Fruit fly (Drosophila melanogaster) whole organism, embryonic: Measurements from ENCODE around the gene Svil.

Source experiments
- Atf3 ChIP-seq: fragments of 200-800 bp; sonication (Bioruptor generic); optimal IDR thresholded peaks from 3 replicates; lab custom pipeline; 2016; ENCODE audit warnings: missing biosample characterization, missing genetic modification characterization
- Blimp-1 ChIP-seq: fragments of 200-800 bp; sonication (Bioruptor generic); optimal IDR thresholded peaks from 3 replicates; lab custom pipeline; 2018; ENCODE audit warnings: missing biosample characterization, missing genetic modification characterization, mild to moderate bottlenecking, moderate library complexity, missing genetic modification reagents
- Bteb2 ChIP-seq: fragments of 200-800 bp; sonication (Bioruptor generic); optimal IDR thresholded peaks from 2 replicates; lab custom pipeline; 2016; ENCODE audit warnings: missing biosample characterization, missing genetic modification characterization
- CG10979 ChIP-seq: fragments of 200-800 bp; sonication (Bioruptor generic); optimal IDR thresholded peaks from 2 replicates; lab custom pipeline; 2018; ENCODE audit warnings: missing biosample characterization, mild to moderate bottlenecking, missing genetic modification characterization, moderate library complexity
- CG11695 ChIP-seq: fragments of 200-800 bp; sonication (Bioruptor generic); IDR thresholded peaks from 3 replicates; pipeline ENCODE4 v1.3.6; 2022; ENCODE audit warnings: missing biosample characterization, missing genetic modification characterization
- CG12071 ChIP-seq: fragments of 200-800 bp; sonication (Bioruptor generic); optimal IDR thresholded peaks from 3 replicates; lab custom pipeline; 2018; ENCODE audit warnings: missing biosample characterization, mild to moderate bottlenecking, missing genetic modification characterization
- CG13624 ChIP-seq: fragments of 200-800 bp; sonication (Bioruptor generic); optimal IDR thresholded peaks from 2 replicates; lab custom pipeline; 2016; ENCODE audit warnings: missing biosample characterization, missing genetic modification characterization
- CG1603 ChIP-seq: fragments of 200-800 bp; sonication (Bioruptor generic); optimal IDR thresholded peaks from 2 replicates; lab custom pipeline; 2019; ENCODE audit warnings: missing biosample characterization, mild to moderate bottlenecking, missing genetic modification characterization, moderate library complexity
- CG16863 ChIP-seq: fragments of 200-800 bp; sonication (Bioruptor generic); optimal IDR thresholded peaks from 3 replicates; lab custom pipeline; 2016; ENCODE audit warnings: missing biosample characterization, missing genetic modification characterization
- CG17328 ChIP-seq: fragments of 200-800 bp; sonication (Bioruptor generic); IDR thresholded peaks from 2 replicates; pipeline ENCODE4 v1.3.6; 2022; ENCODE audit warnings: missing biosample characterization, missing genetic modification characterization
- CG17359 ChIP-seq: fragments of 200-800 bp; sonication (Bioruptor generic); optimal IDR thresholded peaks from 3 replicates; lab custom pipeline; 2018; ENCODE audit warnings: missing biosample characterization, mild to moderate bottlenecking, missing genetic modification characterization, moderate library complexity
- CG17612 ChIP-seq: fragments of 200-800 bp; sonication (Bioruptor generic); IDR thresholded peaks from 2 replicates; pipeline ENCODE4 v1.3.6; 2022; ENCODE audit warnings: missing biosample characterization, missing genetic modification characterization
- CG18599 ChIP-seq: fragments of 200-800 bp; sonication (Bioruptor generic); optimal IDR thresholded peaks from 3 replicates; lab custom pipeline; 2017; ENCODE audit warnings: missing biosample characterization, missing genetic modification characterization, mild to moderate bottlenecking, moderate library complexity, missing genetic modification reagents
- CG2199 ChIP-seq: fragments of 200-800 bp; sonication (Bioruptor generic); IDR thresholded peaks from 3 replicates; pipeline ENCODE4 v1.3.6; 2022; ENCODE audit warnings: missing biosample characterization, missing genetic modification characterization
- CG2712 ChIP-seq: fragments of 200-800 bp; optimal IDR thresholded peaks from 3 replicates; lab custom pipeline; 2019; ENCODE audit warnings: missing biosample characterization, mild to moderate bottlenecking, missing genetic modification characterization, moderate library complexity
- CG31388 ChIP-seq: fragments of 200-800 bp; sonication (Bioruptor generic); optimal IDR thresholded peaks from 2 replicates; lab custom pipeline; 2016; ENCODE audit warnings: missing biosample characterization, missing genetic modification characterization
- CG4854 ChIP-seq: fragments of 200-800 bp; sonication (Bioruptor generic); optimal IDR thresholded peaks from 2 replicates; lab custom pipeline; 2016; ENCODE audit warnings: missing biosample characterization, missing genetic modification characterization, inconsistent platforms
- CG6654 ChIP-seq: fragments of 200-800 bp; sonication (Bioruptor generic); optimal IDR thresholded peaks from 2 replicates; lab custom pipeline; 2017; ENCODE audit warnings: missing biosample characterization, mild to moderate bottlenecking, missing genetic modification characterization
- CG6689 ChIP-seq: fragments of 200-800 bp; sonication (Bioruptor generic); IDR thresholded peaks from 2 replicates; pipeline ENCODE4 v1.3.6; 2022; ENCODE audit warnings: missing biosample characterization, missing genetic modification characterization
- CG6765 ChIP-seq: fragments of 200-800 bp; sonication (Bioruptor generic); optimal IDR thresholded peaks from 3 replicates; lab custom pipeline; 2017; ENCODE audit warnings: missing biosample characterization, mild to moderate bottlenecking, missing genetic modification characterization
- CG8388 ChIP-seq: fragments of 200-800 bp; sonication (Bioruptor generic); optimal IDR thresholded peaks from 2 replicates; lab custom pipeline; 2019; ENCODE audit warnings: missing biosample characterization, mild to moderate bottlenecking, missing genetic modification characterization, moderate library complexity
- CG9932 ChIP-seq: fragments of 200-800 bp; sonication (Bioruptor generic); IDR thresholded peaks from 2 replicates; pipeline ENCODE4 v1.3.6; 2022; ENCODE audit warnings: missing biosample characterization, missing genetic modification characterization
- Doc2 ChIP-seq: fragments of 200-800 bp; sonication (Bioruptor generic); IDR thresholded peaks from 2 replicates; pipeline ENCODE4 v1.3.6; 2022; ENCODE audit warnings: missing biosample characterization, missing genetic modification characterization
- Drgx ChIP-seq: fragments of 200-800 bp; sonication (Bioruptor generic); IDR thresholded peaks from 2 replicates; pipeline ENCODE4 v1.3.6; 2022; ENCODE audit warnings: missing biosample characterization, missing genetic modification characterization
- Hey ChIP-seq: fragments of 200-800 bp; sonication (Bioruptor generic); optimal IDR thresholded peaks from 3 replicates; lab custom pipeline; 2018; ENCODE audit warnings: missing biosample characterization, mild to moderate bottlenecking, missing genetic modification characterization
- Hr51 ChIP-seq, 2 experiments: fragments of 200-800 bp; sonication (Bioruptor generic); optimal IDR thresholded peaks; 2 replicates in 1 of 2; 3 replicates in 1 of 2; lab custom pipeline; 2016 to 2018; ENCODE audit warnings: missing biosample characterization in 2 of 2, missing genetic modification characterization in 2 of 2, mild to moderate bottlenecking in 1 of 2, moderate library complexity in 1 of 2
- Oli ChIP-seq: fragments of 200-800 bp; sonication (Bioruptor generic); optimal IDR thresholded peaks from 2 replicates; lab custom pipeline; 2018; ENCODE audit warnings: missing biosample characterization, mild to moderate bottlenecking, missing genetic modification characterization, moderate library complexity
- Side ChIP-seq: fragments of 200-800 bp; sonication (Bioruptor generic); optimal IDR thresholded peaks from 2 replicates; lab custom pipeline; 2016; ENCODE audit warnings: missing biosample characterization, missing genetic modification characterization
- abd-A ChIP-seq: fragments of 200-800 bp; sonication (Bioruptor generic); optimal IDR thresholded peaks from 3 replicates; lab custom pipeline; 2019; ENCODE audit warnings: missing biosample characterization, mild to moderate bottlenecking, missing genetic modification characterization, moderate library complexity
- az2 ChIP-seq: fragments of 200-800 bp; sonication (Bioruptor generic); optimal IDR thresholded peaks from 3 replicates; lab custom pipeline; 2016; ENCODE audit warnings: missing biosample characterization, missing genetic modification characterization
- ci ChIP-seq: fragments of 200-800 bp; sonication (Bioruptor generic); IDR thresholded peaks from 3 replicates; pipeline ENCODE4 v1.3.6; 2022; ENCODE audit warnings: missing biosample characterization, missing genetic modification characterization
- crol ChIP-seq: fragments of 200-800 bp; sonication (Bioruptor generic); IDR thresholded peaks from 2 replicates; pipeline ENCODE4 v1.3.6; 2022; ENCODE audit warnings: missing biosample characterization, missing genetic modification characterization
- crp ChIP-seq, 2 experiments: fragments of 200-800 bp; sonication (Bioruptor generic); optimal IDR thresholded peaks; 2 replicates in 1 of 2; 3 replicates in 1 of 2; lab custom pipeline; 2017; ENCODE audit warnings: missing biosample characterization in 2 of 2, missing genetic modification characterization in 2 of 2, mild to moderate bottlenecking in 1 of 2, moderate library complexity in 1 of 2
- danr ChIP-seq: fragments of 200-800 bp; sonication (Bioruptor generic); IDR thresholded peaks from 2 replicates; pipeline ENCODE4 v1.3.6; 2022; ENCODE audit warnings: missing biosample characterization, missing genetic modification characterization
- fd102C ChIP-seq: fragments of 200-800 bp; sonication (Bioruptor generic); optimal IDR thresholded peaks from 2 replicates; lab custom pipeline; 2018; ENCODE audit warnings: missing biosample characterization, mild to moderate bottlenecking, missing genetic modification characterization, moderate library complexity
- ftz-f1 ChIP-seq: fragments of 200-800 bp; sonication (Bioruptor generic); optimal IDR thresholded peaks from 2 replicates; lab custom pipeline; 2016; ENCODE audit warnings: missing biosample characterization, missing genetic modification characterization
- grau ChIP-seq: fragments of 200-800 bp; optimal IDR thresholded peaks from 3 replicates; lab custom pipeline; 2019; ENCODE audit warnings: missing biosample characterization, mild to moderate bottlenecking, missing genetic modification characterization, moderate library complexity
- h ChIP-seq: fragments of >200 bp; optimal IDR thresholded peaks from 2 replicates; lab custom pipeline; 2017
- jing ChIP-seq: fragments of 200-800 bp; sonication (Bioruptor generic); optimal IDR thresholded peaks from 2 replicates; lab custom pipeline; 2018; ENCODE audit warnings: missing biosample characterization, mild to moderate bottlenecking, missing genetic modification characterization
- mam ChIP-seq: fragments of 200-800 bp; sonication (Bioruptor generic); optimal IDR thresholded peaks from 3 replicates; lab custom pipeline; 2016; ENCODE audit warnings: missing biosample characterization, missing genetic modification characterization
- nerfin-1 ChIP-seq: fragments of 200-800 bp; sonication (Bioruptor generic); optimal IDR thresholded peaks from 3 replicates; lab custom pipeline; 2019; ENCODE audit warnings: missing biosample characterization, mild to moderate bottlenecking, missing genetic modification characterization, moderate library complexity
- nom ChIP-seq: fragments of 200-800 bp; sonication (Bioruptor generic); optimal IDR thresholded peaks from 2 replicates; lab custom pipeline; 2017; ENCODE audit warnings: missing biosample characterization, missing genetic modification characterization, mild to moderate bottlenecking, moderate library complexity, missing genetic modification reagents
- ranshi ChIP-seq: fragments of 200-800 bp; sonication (Bioruptor generic); IDR thresholded peaks from 2 replicates; pipeline ENCODE4 v1.3.6; 2022; ENCODE audit warnings: missing biosample characterization, missing genetic modification characterization
- row ChIP-seq: fragments of 200-800 bp; sonication (Bioruptor generic); IDR thresholded peaks from 3 replicates; pipeline ENCODE4 v1.3.6; 2022; ENCODE audit warnings: missing biosample characterization, missing genetic modification characterization
- sens-2 ChIP-seq: fragments of 200-800 bp; sonication (Bioruptor generic); IDR thresholded peaks from 2 replicates; pipeline ENCODE4 v1.3.6; 2022; ENCODE audit warnings: missing biosample characterization, missing genetic modification characterization
- seq ChIP-seq: fragments of 200-800 bp; sonication (Bioruptor generic); IDR thresholded peaks from 2 replicates; pipeline ENCODE4 v1.3.6; 2022; ENCODE audit warnings: missing biosample characterization, missing genetic modification characterization
- stwl ChIP-seq: fragments of 200-800 bp; sonication (Bioruptor generic); optimal IDR thresholded peaks from 3 replicates; lab custom pipeline; 2018; ENCODE audit warnings: missing biosample characterization, mild to moderate bottlenecking, missing genetic modification characterization, moderate library complexity
- tin ChIP-seq: fragments of 200-800 bp; sonication (Bioruptor generic); optimal IDR thresholded peaks from 3 replicates; lab custom pipeline; 2016; ENCODE audit warnings: missing biosample characterization, missing genetic modification characterization
- trem ChIP-seq: fragments of 200-800 bp; optimal IDR thresholded peaks from 3 replicates; lab custom pipeline; 2019; ENCODE audit warnings: missing biosample characterization, mild to moderate bottlenecking, missing genetic modification characterization, moderate library complexity
- ttk ChIP-seq: fragments of 200-800 bp; sonication (Bioruptor generic); IDR thresholded peaks from 2 replicates; pipeline ENCODE4 v2.1.2; 2022; ENCODE audit warnings: missing biosample characterization, missing genetic modification characterization
- vvl ChIP-seq: fragments of 200-800 bp; sonication (Bioruptor generic); IDR thresholded peaks from 2 replicates; pipeline ENCODE4 v1.3.6; 2022; ENCODE audit warnings: missing biosample characterization, missing genetic modification characterization
- wdn ChIP-seq: fragments of 200-800 bp; sonication (Bioruptor generic); IDR thresholded peaks from 2 replicates; pipeline ENCODE4 v1.3.6; 2022; ENCODE audit warnings: missing biosample characterization, missing genetic modification characterization

Svil gene

dm6 chr3L:2533732-2534073 is 156.2 kb downstream of the Svil start:
- TF ChIP-seq crp (GFP tag; optimal IDR thresholded peaks at IDR 0.05; lab: Kevin White, UChicago) = no peak
- TF ChIP-seq Hr51 (GFP tag; optimal IDR thresholded peaks at IDR 0.05; lab: Kevin White, UChicago) = no peak
- TF ChIP-seq CG12071 (GFP tag; lab: Kevin White, UChicago) = peak; percentile 14
- peak; percentile 18 for TF ChIP-seq az2 (GFP tag; lab: Kevin White, UChicago)
- TF ChIP-seq CG17359 (tag; lab: Kevin White, UChicago) = peak; percentile 29
- peak; percentile 43 for TF ChIP-seq Blimp-1 (GFP tag; lab: Kevin White, UChicago)
- TF ChIP-seq Side = no peak
- no peak for TF ChIP-seq Doc2 (GFP tag; lab: Robert Waterston, UW)
- TF ChIP-seq danr (GFP tag; lab: Robert Waterston, UW) = no peak
- peak; percentile 63; the same call in 1 of the 3 replicates for TF ChIP-seq ci
- 0 out of 2 replicates have a peak, but pooled peaks have one; percentile 16 for TF ChIP-seq seq
- peak; percentile 47 for TF ChIP-seq CG10979 (tag; lab: Kevin White, UChicago)
- TF ChIP-seq CG9932 = no peak
- no peak for TF ChIP-seq Bteb2 (GFP tag; lab: Kevin White, UChicago)
- no peak for TF ChIP-seq ftz-f1 (GFP tag; lab: Kevin White, UChicago)
- TF ChIP-seq nom (GFP tag; lab: Kevin White, UChicago) = no peak
- peak; percentile 18 for TF ChIP-seq CG16863 (GFP tag; lab: Kevin White, UChicago)
- TF ChIP-seq crol = peak; percentile 10; the same call in 1 of the 2 replicates
- TF ChIP-seq row (GFP tag; lab: Robert Waterston, UW) = peak; percentile 41; the same call in 2 of the 3 replicates
- no peak for TF ChIP-seq tin
- no peak for TF ChIP-seq abd-A (tag; lab: Kevin White, UChicago)
- TF ChIP-seq nerfin-1 = no peak
- peak; percentile 14 for TF ChIP-seq CG2712 (tag; lab: Kevin White, UChicago)
- 0 out of 2 replicates have a peak, but pooled peaks have one; percentile 32 for TF ChIP-seq CG17328
- peak; percentile 29 for TF ChIP-seq CG18599
- no peak for TF ChIP-seq CG13624 (GFP tag; lab: Kevin White, UChicago)
- TF ChIP-seq CG8388 (GFP tag; lab: Kevin White, UChicago) = no peak
- TF ChIP-seq Atf3 = no peak
- TF ChIP-seq CG31388 (GFP tag; lab: Kevin White, UChicago) = no peak
- no peak for TF ChIP-seq CG11695 (GFP tag; lab: Robert Waterston, UW)
- TF ChIP-seq CG4854 = no peak
- TF ChIP-seq fd102C (GFP tag; lab: Kevin White, UChicago) = no peak
- no peak for TF ChIP-seq ttk (GFP tag; lab: Robert Waterston, UW)
- TF ChIP-seq wdn = 0 out of 2 replicates have a peak, but pooled peaks have one; percentile 25
- TF ChIP-seq vvl = peak; percentile 53
- TF ChIP-seq Oli (tag; lab: Kevin White, UChicago) = peak; percentile 21
- no peak for TF ChIP-seq CG2199 (GFP tag; lab: Robert Waterston, UW)
- TF ChIP-seq ranshi (GFP tag; lab: Robert Waterston, UW) = peak; percentile 52; the same call in 1 of the 2 replicates
- no peak for TF ChIP-seq h
- no peak for TF ChIP-seq trem (tag; lab: Kevin White, UChicago)
- TF ChIP-seq jing (GFP tag; lab: Kevin White, UChicago) = no peak
- no peak for TF ChIP-seq CG6765 (GFP tag; lab: Kevin White, UChicago)
- peak; percentile 50 for TF ChIP-seq CG1603
- no peak for TF ChIP-seq CG6654 (GFP tag; lab: Kevin White, UChicago)
- TF ChIP-seq grau (tag; lab: Kevin White, UChicago) = peak; percentile 16
- TF ChIP-seq stwl (tag; lab: Kevin White, UChicago) = no peak
- TF ChIP-seq CG6689 (GFP tag; lab: Robert Waterston, UW) = 0 out of 2 replicates have a peak, but pooled peaks have one; percentile 16
- peak; percentile 91 for TF ChIP-seq Drgx (GFP tag; lab: Robert Waterston, UW)
- TF ChIP-seq Hey = no peak
- no peak for TF ChIP-seq sens-2 (GFP tag; lab: Robert Waterston, UW)
- peak; percentile 21 for TF ChIP-seq mam
- TF ChIP-seq CG17612 (GFP tag; lab: Robert Waterston, UW) = no peak
